Worm (Caenorhabditis elegans): ENCODE data around the gene M03D4.3.
A peak's percentile ranks its signal among the peaks of the same experiment; 100 is the strongest.

Gene M03D4.3

DNA sequence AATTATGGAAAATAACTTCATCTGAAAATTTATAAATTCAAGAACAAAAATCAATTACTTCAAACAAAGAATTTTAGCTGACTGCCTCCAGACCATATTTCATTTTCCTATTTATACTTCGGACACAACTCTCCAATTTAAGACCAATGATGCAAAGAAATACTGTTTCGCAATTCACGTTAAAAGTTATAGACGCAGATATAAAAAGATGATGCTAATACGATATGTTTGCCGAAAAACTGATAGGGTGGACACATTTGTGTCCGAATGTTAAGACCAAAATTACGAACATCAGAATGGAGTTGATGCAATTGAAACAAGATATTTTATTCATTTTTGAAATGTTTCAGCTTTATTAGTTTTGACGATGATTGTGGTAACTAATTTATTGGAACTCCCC lies 32.3 kb downstream of the M03D4.3 start, which contains the start of gene ugt-19:
Gene ugt-19 (minus strand): TSS at position 28 of the 400 bp plus-strand sequence.
- TF ChIP-seq blmp-1 (tag; optimal IDR thresholded peaks at IDR 0.05) (no peak), elt-3 (tag; optimal IDR thresholded peaks at IDR 0.05) (peak in 3 of 6 experiments; percentile 30 to 88 (median 61)), lin-35 (GFP tag; optimal IDR thresholded peaks at IDR 0.05) (peak in 1 of 2 experiments; percentile 35), nhr-20 (tag; optimal IDR thresholded peaks at IDR 0.05) (peak; percentile 15)

DNA sequence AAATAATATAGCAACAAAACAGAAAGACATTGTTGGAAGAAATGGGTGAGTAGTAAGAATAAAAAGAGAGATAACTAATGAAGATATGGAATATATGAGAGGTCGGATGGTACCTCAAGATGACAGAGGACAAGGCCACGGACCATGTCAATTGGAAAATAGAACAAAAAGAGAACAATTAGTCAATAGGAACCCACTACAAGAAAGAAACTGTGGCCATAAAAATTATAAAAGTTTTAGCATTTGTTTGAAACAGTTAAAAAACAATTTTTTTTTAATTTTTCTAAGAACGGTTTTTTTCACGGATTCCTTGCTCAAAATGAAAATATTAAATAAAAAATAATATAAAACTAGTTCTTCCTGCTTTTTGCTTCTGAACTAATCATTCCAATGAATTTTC lies 36.1 kb downstream of the M03D4.3 start, which contains the start of gene cpg-20:
Gene cpg-20 (minus strand): TSS at position 101 of the 400 bp plus-strand sequence.
- TF ChIP-seq unc-86 (tag; optimal IDR thresholded peaks at IDR 0.05) (no peak), unc-62 (GFP tag; optimal IDR thresholded peaks at IDR 0.05) (no peak), nhr-71 (tag; optimal IDR thresholded peaks at IDR 0.05) (no peak), ztf-11 (tag; optimal IDR thresholded peaks at IDR 0.05) (no peak), jun-1 (tag; optimal IDR thresholded peaks at IDR 0.05) (no peak), lin-15B (tag; optimal IDR thresholded peaks at IDR 0.05) (no peak), lin-39 (tag; optimal IDR thresholded peaks at IDR 0.05) (no peak), fkh-10 (GFP tag; optimal IDR thresholded peaks at IDR 0.05) (no peak), C34B4.2 (tag; optimal IDR thresholded peaks at IDR 0.05) (no peak)

DNA sequence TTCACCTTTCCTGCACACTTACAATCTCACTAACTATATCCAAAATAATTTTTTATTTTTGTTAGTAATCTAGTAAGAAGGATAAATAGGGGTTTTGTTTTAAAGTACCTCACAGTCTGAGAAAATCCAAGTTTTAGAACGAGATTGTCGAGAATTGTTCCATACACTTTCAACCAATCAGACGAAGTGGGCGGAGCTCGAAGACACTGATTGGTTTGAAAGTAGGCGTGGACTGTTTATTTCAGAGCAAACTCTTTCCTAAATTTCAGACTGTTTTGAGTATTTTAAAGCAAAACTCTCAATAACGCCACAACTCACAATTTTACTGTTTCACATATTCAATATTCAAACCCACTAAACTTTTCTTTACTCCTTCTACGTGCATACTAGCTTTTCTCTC lies 41.2 kb downstream of the M03D4.3 start:
- TF ChIP-seq pag-3 (tag; optimal IDR thresholded peaks at IDR 0.05; ENCODE audit: borderline replicate concordance, insufficient read depth) (no peak), sup-37 (GFP tag; optimal IDR thresholded peaks at IDR 0.05) (no peak), egl-13 (tag; optimal IDR thresholded peaks at IDR 0.05) (no peak), efl-3 (GFP tag; optimal IDR thresholded peaks at IDR 0.05) (no peak), snpc-4 (tag; optimal IDR thresholded peaks at IDR 0.05) (no peak), skn-1 (tag; optimal IDR thresholded peaks at IDR 0.05) (no peak), ceh-63 (GFP tag; optimal IDR thresholded peaks at IDR 0.05) (no peak), pax-3 (tag; optimal IDR thresholded peaks at IDR 0.05) (no peak), dpl-1 (GFP tag; optimal IDR thresholded peaks at IDR 0.05) (no peak), sox-4 (tag; optimal IDR thresholded peaks at IDR 0.05) (no peak), snu-23 (GFP tag; optimal IDR thresholded peaks at IDR 0.05) (no peak), lir-3 (tag; optimal IDR thresholded peaks at IDR 0.05; ENCODE audit: poor library complexity) (no peak), fkh-8 (tag; optimal IDR thresholded peaks at IDR 0.05) (no peak), sptf-1 (tag; optimal IDR thresholded peaks at IDR 0.05) (no peak)

DNA sequence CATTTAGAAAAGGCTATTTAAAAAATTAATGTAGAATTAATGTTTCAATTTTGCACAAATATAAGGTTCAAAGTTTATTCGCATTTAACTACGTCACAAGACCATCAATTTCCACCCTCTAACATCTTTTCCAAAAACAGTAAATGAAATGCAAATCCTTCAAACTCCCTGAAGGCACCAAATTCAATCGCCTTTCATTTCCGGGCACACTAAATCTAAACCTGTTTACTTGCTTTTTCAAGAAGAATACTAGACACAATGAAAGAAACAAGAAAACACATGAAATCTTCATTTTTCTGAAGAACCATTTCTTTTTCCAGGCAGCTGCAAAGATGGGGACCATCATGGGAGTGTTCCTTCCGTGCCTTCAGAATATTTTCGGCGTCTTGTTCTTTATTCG lies 47.0 kb downstream of the M03D4.3 start:
- TF ChIP-seq fkh-10 (GFP tag; optimal IDR thresholded peaks at IDR 0.05): peak; percentile 94
- TF ChIP-seq lin-14 (GFP tag; optimal IDR thresholded peaks at IDR 0.05): peak; percentile 52
- no peak for TF ChIP-seq ces-1 (GFP tag; optimal IDR thresholded peaks at IDR 0.05)
- peak; percentile 28 for TF ChIP-seq nhr-85 (tag)

DNA sequence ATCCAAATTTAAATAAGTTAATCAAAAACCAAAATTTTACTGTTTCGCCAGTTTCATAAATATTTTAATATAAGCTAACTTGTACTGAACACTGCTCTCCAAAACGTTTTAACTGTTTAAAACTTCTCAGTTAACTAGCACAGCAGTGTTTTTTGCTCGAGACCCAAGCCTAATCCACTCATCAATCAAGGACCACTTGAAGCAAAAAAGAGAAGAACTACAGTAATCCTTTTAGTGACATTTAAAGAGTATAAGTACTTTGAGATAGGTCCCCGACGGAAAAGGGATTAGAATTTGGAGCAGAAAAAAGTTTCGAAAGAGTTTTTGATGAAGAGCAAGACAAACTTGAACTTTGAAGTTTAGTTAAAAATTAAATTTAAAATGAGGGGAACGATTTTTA lies 47.5 kb downstream of the M03D4.3 start:
- TF ChIP-seq mep-1 (tag; optimal IDR thresholded peaks at IDR 0.05) (no peak), lsy-2 (tag; optimal IDR thresholded peaks at IDR 0.05) (peak in 1 of 2 experiments; percentile 56)

DNA sequence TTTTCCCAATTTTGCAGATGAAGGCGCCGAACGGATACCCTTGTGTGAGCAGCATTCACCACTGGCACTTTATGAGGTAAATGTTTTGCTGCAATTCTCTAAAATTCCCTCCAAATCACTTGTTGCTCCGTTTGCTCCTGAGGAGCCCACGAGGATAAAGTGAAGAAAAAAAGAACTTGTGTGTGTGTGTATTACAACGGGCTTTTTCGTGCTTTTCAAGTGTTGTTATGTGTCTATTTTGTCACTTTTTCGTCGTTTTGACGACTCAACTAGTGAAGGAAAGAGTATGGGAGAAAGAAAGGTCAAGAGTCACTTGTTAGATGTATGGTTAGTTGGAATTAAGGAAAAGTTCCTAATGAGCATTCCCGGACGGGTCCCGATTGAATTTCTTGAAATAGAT lies 50.1 kb downstream of the M03D4.3 start:
- TF ChIP-seq hpl-2 (GFP tag; optimal IDR thresholded peaks at IDR 0.05): no peak
- no peak for TF ChIP-seq mep-1 (tag; optimal IDR thresholded peaks at IDR 0.05)
- TF ChIP-seq lin-14 (GFP tag; optimal IDR thresholded peaks at IDR 0.05): peak; percentile 10
- TF ChIP-seq egl-27 (tag; optimal IDR thresholded peaks at IDR 0.05): no peak
- no peak for TF ChIP-seq elt-3 (tag; optimal IDR thresholded peaks at IDR 0.05)
- TF ChIP-seq tbx-2 (tag; optimal IDR thresholded peaks at IDR 0.05): no peak
- TF ChIP-seq aha-1 (tag; optimal IDR thresholded peaks at IDR 0.05): no peak
- TF ChIP-seq nhr-85 (tag): no peak
